Worm (Caenorhabditis elegans) whole organism, L4 larva: ENCODE measurements around the gene str-114.

Source experiments
- attf-4 ChIP-seq: sonication (generic microtip); optimal IDR thresholded peaks from 3 replicates; lab custom pipeline; 2017; ENCODE audit warnings: missing biosample characterization, missing genetic modification characterization
- cey-2 ChIP-seq: sonication (generic microtip); optimal IDR thresholded peaks from 3 replicates; lab custom pipeline; 2017; ENCODE audit warnings: missing genetic modification characterization, mild to moderate bottlenecking, missing compliant biosample characterization, antibody characterized with exemption, borderline replicate concordance; ENCODE audit not compliant: insufficient read depth
- daf-12 ChIP-seq: fragments of 150-350 bp; optimal IDR thresholded peaks from 2 replicates; lab custom pipeline; 2014; ENCODE audit warnings: missing biosample characterization, missing genetic modification reagents, missing genetic modification characterization
- fos-1 ChIP-seq: fragments of 150-350 bp; optimal IDR thresholded peaks from 2 replicates; lab custom pipeline; 2014; ENCODE audit warnings: missing biosample characterization, missing genetic modification characterization
- lin-13 ChIP-seq: fragments of 150-350 bp; optimal IDR thresholded peaks from 2 replicates; lab custom pipeline; 2014; ENCODE audit warnings: missing biosample characterization, missing genetic modification reagents, missing genetic modification characterization
- lin-39 ChIP-seq: fragments of 150-350 bp; optimal IDR thresholded peaks from 2 replicates; lab custom pipeline; 2014; ENCODE audit warnings: missing biosample characterization, missing genetic modification reagents, missing genetic modification characterization
- mdt-29 ChIP-seq: fragments of 200-800 bp; sonication (Bioruptor generic); IDR thresholded peaks from 2 replicates; pipeline ENCODE4 v1.3.6; 2022; ENCODE audit warnings: missing genetic modification reagents, missing genetic modification characterization, missing compliant biosample characterization
- nhr-237 ChIP-seq: sonication (generic microtip); optimal IDR thresholded peaks from 2 replicates; lab custom pipeline; 2017; ENCODE audit warnings: missing biosample characterization, missing genetic modification characterization
- nhr-28 ChIP-seq: fragments of 150-350 bp; optimal IDR thresholded peaks from 2 replicates; lab custom pipeline; 2014; ENCODE audit warnings: missing biosample characterization, missing genetic modification characterization
- tra-1 ChIP-seq: fragments of 200-800 bp; sonication (Bioruptor generic); IDR thresholded peaks from 2 replicates; pipeline ENCODE4 v1.3.6; 2022; ENCODE audit warnings: missing genetic modification reagents, missing genetic modification characterization, missing compliant biosample characterization
- unc-39 ChIP-seq: sonication (generic microtip); optimal IDR thresholded peaks from 2 replicates; lab custom pipeline; 2017; ENCODE audit warnings: missing biosample characterization, missing genetic modification characterization
- unc-62 ChIP-seq, 3 experiments: fragments of 150-350 bp in 1 of 3; sonication (generic microtip); optimal IDR thresholded peaks in 2 of 3; peaks in 1 of 3; 1 replicate in 1 of 3; 2 replicates in 2 of 3; lab custom pipeline; 2014 to 2017; ENCODE audit warnings: missing biosample characterization in 3 of 3, missing genetic modification characterization in 3 of 3, missing genetic modification reagents in 3 of 3, missing genotype in 1 of 3
- ztf-11 ChIP-seq: fragments of 150-350 bp; optimal IDR thresholded peaks from 2 replicates; lab custom pipeline; 2014; ENCODE audit warnings: missing biosample characterization, missing genetic modification characterization

ce11 chrV:3613042-3613441 is 36.5 kb upstream of the str-114 start:
- TF ChIP-seq fos-1: no peak
- no peak for TF ChIP-seq nhr-237 (tag; lab: Kevin White, UChicago)
- TF ChIP-seq unc-62 (GFP tag; optimal IDR thresholded peaks at IDR 0.05 in 1 of 2; lab: Kevin White, UChicago): peak in 1 of 2 experiments; percentile 13
- TF ChIP-seq unc-62 (tag; optimal IDR thresholded peaks at IDR 0.05; lab: Kevin White, UChicago): no peak
- no peak for TF ChIP-seq mdt-29 (GFP tag; lab: Robert Waterston, UW)
- TF ChIP-seq tra-1 (GFP tag; lab: Robert Waterston, UW): no peak
- no peak for TF ChIP-seq attf-4
- no peak for TF ChIP-seq lin-39 (tag; lab: Kevin White, UChicago)
- no peak for TF ChIP-seq cey-2 (tag; lab: Kevin White, UChicago)
- TF ChIP-seq lin-13: no peak
- TF ChIP-seq nhr-28: no peak
- TF ChIP-seq ztf-11 (tag; lab: Kevin White, UChicago): no peak
- no peak for TF ChIP-seq daf-12 (tag; lab: Kevin White, UChicago)
- TF ChIP-seq unc-39 (tag; lab: Kevin White, UChicago): no peak
